Worm (Caenorhabditis elegans) whole organism, L2 larva: ENCODE data around the gene F56C9.10.

Source experiments
- C34F6.9 ChIP-seq: fragments of 150-350 bp; optimal IDR thresholded peaks from 2 replicates; lab custom pipeline; 2014; ENCODE audit warnings: missing biosample characterization, missing genetic modification characterization
- F13H6.1 ChIP-seq: sonication (generic microtip); optimal IDR thresholded peaks from 2 replicates; lab custom pipeline; 2016; ENCODE audit warnings: missing genetic modification characterization, missing compliant biosample characterization
- R02D3.7 ChIP-seq: fragments of 150-350 bp; optimal IDR thresholded peaks from 2 replicates; lab custom pipeline; 2014; ENCODE audit warnings: missing biosample characterization, missing genetic modification characterization
- Y55F3AM.14 ChIP-seq: fragments of 200-800 bp; sonication (Bioruptor generic); optimal IDR thresholded peaks from 2 replicates; lab custom pipeline; 2018; ENCODE audit warnings: mild to moderate bottlenecking, missing genetic modification characterization, missing compliant biosample characterization
- ZK546.5 ChIP-seq: sonication (generic microtip); optimal IDR thresholded peaks from 2 replicates; lab custom pipeline; 2017; ENCODE audit warnings: missing biosample characterization, missing genetic modification characterization
- alr-1 ChIP-seq: fragments of 150-350 bp; optimal IDR thresholded peaks from 2 replicates; lab custom pipeline; 2014; ENCODE audit warnings: missing biosample characterization, missing genetic modification characterization
- aly-2 ChIP-seq: fragments of 150-350 bp; optimal IDR thresholded peaks from 2 replicates; lab custom pipeline; 2014; ENCODE audit warnings: missing biosample characterization, missing genetic modification characterization
- ama-1 ChIP-seq: fragments of 150-350 bp; optimal IDR thresholded peaks from 2 replicates; lab custom pipeline; 2018; ENCODE audit warnings: inconsistent platforms
- blmp-1 ChIP-seq: sonication (generic microtip); optimal IDR thresholded peaks from 2 replicates; lab custom pipeline; 2017; ENCODE audit warnings: missing genetic modification characterization, mild to moderate bottlenecking, missing compliant biosample characterization, antibody characterized with exemption, moderate library complexity; ENCODE audit not compliant: insufficient read depth
- ceh-16 ChIP-seq: fragments of 150-350 bp; optimal IDR thresholded peaks from 2 replicates; lab custom pipeline; 2014; ENCODE audit warnings: missing biosample characterization, missing genetic modification characterization
- ceh-82 ChIP-seq: fragments of 150-350 bp; optimal IDR thresholded peaks from 2 replicates; lab custom pipeline; 2014; ENCODE audit warnings: missing biosample characterization, missing genetic modification characterization
- crh-2 ChIP-seq: sonication (generic microtip); optimal IDR thresholded peaks from 2 replicates; lab custom pipeline; 2017; ENCODE audit warnings: missing biosample characterization, missing genetic modification characterization
- dmd-4 ChIP-seq: sonication (generic microtip); optimal IDR thresholded peaks from 2 replicates; lab custom pipeline; 2017; ENCODE audit warnings: missing biosample characterization, missing genetic modification characterization
- egl-27 ChIP-seq: sonication (generic microtip); optimal IDR thresholded peaks from 3 replicates; lab custom pipeline; 2017; ENCODE audit warnings: missing biosample characterization, missing genetic modification reagents, missing genetic modification characterization
- elt-1 ChIP-seq: fragments of 150-350 bp; optimal IDR thresholded peaks from 2 replicates; lab custom pipeline; 2014; ENCODE audit warnings: missing biosample characterization, missing genetic modification characterization
- elt-3 ChIP-seq: sonication (generic microtip); optimal IDR thresholded peaks from 2 replicates; lab custom pipeline; 2017; ENCODE audit warnings: missing biosample characterization, missing genetic modification characterization
- fos-1 ChIP-seq: fragments of 150-350 bp; optimal IDR thresholded peaks from 2 replicates; lab custom pipeline; 2014; ENCODE audit warnings: missing biosample characterization, missing genetic modification characterization
- gmeb-1 ChIP-seq: fragments of 150-350 bp; optimal IDR thresholded peaks from 2 replicates; lab custom pipeline; 2014; ENCODE audit warnings: missing biosample characterization, missing genetic modification characterization
- lin-11 ChIP-seq: fragments of 150-350 bp; sonication (generic microtip); optimal IDR thresholded peaks from 2 replicates; lab custom pipeline; 2014; ENCODE audit warnings: missing biosample characterization, missing genetic modification characterization, inconsistent platforms, mixed read lengths
- lin-13 ChIP-seq: fragments of 150-350 bp; optimal IDR thresholded peaks from 2 replicates; lab custom pipeline; 2014; ENCODE audit warnings: missing biosample characterization, missing genetic modification reagents, missing genetic modification characterization
- lin-39 ChIP-seq: fragments of 150-350 bp; optimal IDR thresholded peaks from 2 replicates; lab custom pipeline; 2014; ENCODE audit warnings: missing biosample characterization, missing genetic modification reagents, missing genetic modification characterization
- lsy-2 ChIP-seq, 2 experiments: fragments of 150-350 bp in 1 of 2; sonication (generic microtip) in 1 of 2; optimal IDR thresholded peaks; 2 replicates each; lab custom pipeline; 2014 to 2017; ENCODE audit warnings: missing biosample characterization in 2 of 2, missing genetic modification characterization in 2 of 2
- mab-5 ChIP-seq: fragments of 150-350 bp; optimal IDR thresholded peaks from 2 replicates; lab custom pipeline; 2014; ENCODE audit warnings: missing biosample characterization, missing genetic modification characterization
- mbf-1 ChIP-seq: sonication (generic microtip); optimal IDR thresholded peaks from 2 replicates; lab custom pipeline; 2017; ENCODE audit warnings: missing biosample characterization, missing genetic modification characterization
- mdl-1 ChIP-seq, 2 experiments: fragments of 150-350 bp in 1 of 2; sonication (generic microtip) in 1 of 2; optimal IDR thresholded peaks; 2 replicates each; lab custom pipeline; 2017; ENCODE audit warnings: missing biosample characterization in 2 of 2, missing genetic modification characterization in 2 of 2
- nhr-10 ChIP-seq: sonication (generic microtip); optimal IDR thresholded peaks from 2 replicates; lab custom pipeline; 2017; ENCODE audit warnings: missing biosample characterization, missing genetic modification characterization
- nhr-11 ChIP-seq: fragments of 150-350 bp; optimal IDR thresholded peaks from 2 replicates; lab custom pipeline; 2014; ENCODE audit warnings: missing biosample characterization, missing genetic modification characterization
- nhr-12 ChIP-seq: fragments of 150-350 bp; optimal IDR thresholded peaks from 2 replicates; lab custom pipeline; 2014; ENCODE audit warnings: missing biosample characterization, missing genetic modification characterization
- nhr-129 ChIP-seq: fragments of 150-350 bp; optimal IDR thresholded peaks from 2 replicates; lab custom pipeline; 2014; ENCODE audit warnings: missing biosample characterization, missing genetic modification characterization
- nhr-21 ChIP-seq: fragments of 150-350 bp; optimal IDR thresholded peaks from 2 replicates; lab custom pipeline; 2014; ENCODE audit warnings: missing biosample characterization, missing genetic modification characterization
- nhr-23 ChIP-seq: fragments of 150-350 bp; optimal IDR thresholded peaks from 2 replicates; lab custom pipeline; 2014; ENCODE audit warnings: missing biosample characterization, missing genetic modification reagents, missing genetic modification characterization
- nhr-237 ChIP-seq: fragments of 150-350 bp; optimal IDR thresholded peaks from 2 replicates; lab custom pipeline; 2014; ENCODE audit warnings: missing biosample characterization, missing genetic modification characterization
- nhr-25 ChIP-seq: fragments of 150-350 bp; sonication (generic microtip); optimal IDR thresholded peaks from 3 replicates; lab custom pipeline; 2014; ENCODE audit warnings: missing biosample characterization, missing genetic modification characterization
- nhr-6 ChIP-seq: fragments of 150-350 bp; optimal IDR thresholded peaks from 2 replicates; lab custom pipeline; 2014; ENCODE audit warnings: missing biosample characterization, missing genetic modification characterization
- nhr-77 ChIP-seq: fragments of 150-350 bp; optimal IDR thresholded peaks from 2 replicates; lab custom pipeline; 2014; ENCODE audit warnings: missing biosample characterization, missing genetic modification characterization
- peb-1 ChIP-seq: fragments of 150-350 bp; optimal IDR thresholded peaks from 2 replicates; lab custom pipeline; 2014; ENCODE audit warnings: missing biosample characterization, missing genetic modification characterization
- sem-4 ChIP-seq: fragments of 150-350 bp; optimal IDR thresholded peaks from 2 replicates; lab custom pipeline; 2014; ENCODE audit warnings: missing biosample characterization, missing genetic modification reagents, missing genetic modification characterization
- skn-1 ChIP-seq: sonication (generic microtip); optimal IDR thresholded peaks from 2 replicates; lab custom pipeline; 2017; ENCODE audit warnings: missing biosample characterization, missing genetic modification characterization
- sma-3 ChIP-seq: sonication (generic microtip); optimal IDR thresholded peaks from 2 replicates; lab custom pipeline; 2016; ENCODE audit warnings: missing genetic modification reagents, missing genetic modification characterization, missing compliant biosample characterization
- sma-9 ChIP-seq, 2 experiments: fragments of 150-350 bp in 1 of 2; sonication (generic microtip) in 1 of 2; optimal IDR thresholded peaks; 2 replicates each; lab custom pipeline; 2014 to 2016; ENCODE audit warnings: missing genetic modification characterization in 2 of 2, mild to moderate bottlenecking in 1 of 2, missing biosample characterization in 1 of 2, missing compliant biosample characterization in 1 of 2, missing genetic modification reagents in 1 of 2, moderate library complexity in 1 of 2
- snpc-4 ChIP-seq: fragments of 150-350 bp; optimal IDR thresholded peaks from 2 replicates; lab custom pipeline; 2014; ENCODE audit warnings: missing biosample characterization, missing genetic modification characterization
- unc-39 ChIP-seq: fragments of 150-350 bp; optimal IDR thresholded peaks from 2 replicates; lab custom pipeline; 2014; ENCODE audit warnings: missing biosample characterization, missing genetic modification characterization
- unc-55 ChIP-seq: fragments of 150-350 bp; sonication (generic microtip); optimal IDR thresholded peaks from 3 replicates; lab custom pipeline; 2014; ENCODE audit warnings: missing biosample characterization, missing genetic modification reagents, missing genetic modification characterization
- unc-62 ChIP-seq: fragments of 150-350 bp; optimal IDR thresholded peaks from 2 replicates; lab custom pipeline; 2014; ENCODE audit warnings: missing biosample characterization, missing genetic modification reagents, missing genetic modification characterization
- zag-1 ChIP-seq: fragments of 150-350 bp; optimal IDR thresholded peaks from 2 replicates; lab custom pipeline; 2014; ENCODE audit warnings: missing biosample characterization, missing genetic modification characterization
- ztf-1 ChIP-seq: fragments of 200-800 bp; sonication (Bioruptor generic); conservative IDR thresholded peaks from 2 replicates; pipeline ENCODE4 v1.3.6; 2022; ENCODE audit warnings: missing genetic modification characterization, missing compliant biosample characterization
- ztf-11 ChIP-seq: sonication (generic microtip); optimal IDR thresholded peaks from 2 replicates; lab custom pipeline; 2017; ENCODE audit warnings: missing biosample characterization, missing genetic modification characterization
- ztf-4 ChIP-seq: fragments of 150-350 bp; optimal IDR thresholded peaks from 2 replicates; lab custom pipeline; 2014; ENCODE audit warnings: missing biosample characterization, missing genetic modification characterization

Gene F56C9.10

ce11 chrIII:7335220-7335619, at the start of gene F56C9.10:
F56C9.10 (minus strand) TSS chrIII:7335316.
- TF ChIP-seq sem-4 (tag; lab: Kevin White, UChicago): peak; percentile 83
- no peak for TF ChIP-seq nhr-23 (tag; lab: Kevin White, UChicago)
- TF ChIP-seq fos-1 (tag; lab: Kevin White, UChicago): peak; percentile 86
- peak; percentile 79 for TF ChIP-seq gmeb-1 (tag; lab: Kevin White, UChicago)
- no peak for TF ChIP-seq nhr-10 (tag; lab: Kevin White, UChicago)
- no peak for TF ChIP-seq ceh-16 (tag; lab: Kevin White, UChicago)
- TF ChIP-seq nhr-21 (tag; lab: Kevin White, UChicago): peak; percentile 90
- peak; percentile 92 for TF ChIP-seq nhr-25 (tag; lab: Kevin White, UChicago)
- TF ChIP-seq blmp-1 (tag; lab: Kevin White, UChicago): peak; percentile 99
- no peak for TF ChIP-seq lin-39
- peak; percentile 92 for TF ChIP-seq ztf-4 (tag; lab: Kevin White, UChicago)
- peak; percentile 63 for TF ChIP-seq egl-27 (tag; lab: Kevin White, UChicago)
- peak; percentile 77 for TF ChIP-seq lin-13 (GFP tag; lab: Kevin White, UChicago)
- TF ChIP-seq R02D3.7 (tag; lab: Kevin White, UChicago): no peak
- TF ChIP-seq lin-11 (tag; lab: Kevin White, UChicago): peak; percentile 77
- TF ChIP-seq crh-2: peak; percentile 91
- peak; percentile 54 for TF ChIP-seq ZK546.5 (tag; lab: Kevin White, UChicago)
- peak; percentile 88 for TF ChIP-seq sma-3 (GFP tag; lab: Kevin White, UChicago)
- peak; percentile 52 for TF ChIP-seq unc-62 (GFP tag; lab: Kevin White, UChicago)
- no peak for TF ChIP-seq aly-2 (tag; lab: Kevin White, UChicago)
- TF ChIP-seq nhr-237 (tag; lab: Kevin White, UChicago): no peak
- TF ChIP-seq Y55F3AM.14: peak; percentile 63
- no peak for TF ChIP-seq elt-1 (tag; lab: Kevin White, UChicago)
- no peak for TF ChIP-seq unc-39 (tag; lab: Kevin White, UChicago)
- TF ChIP-seq ceh-82: no peak
- peak; percentile 30 for TF ChIP-seq snpc-4 (tag; lab: Kevin White, UChicago)
- TF ChIP-seq dmd-4 (tag; lab: Kevin White, UChicago): no peak
- no peak for TF ChIP-seq elt-3 (tag; lab: Kevin White, UChicago)
- peak; percentile 98 for TF ChIP-seq C34F6.9 (tag; lab: Kevin White, UChicago)
- peak; percentile 98 for TF ChIP-seq nhr-129 (tag; lab: Kevin White, UChicago)
- peak; percentile 84 for TF ChIP-seq zag-1 (tag; lab: Kevin White, UChicago)
- peak; percentile 54 for TF ChIP-seq nhr-6 (tag; lab: Kevin White, UChicago)
- no peak for TF ChIP-seq alr-1 (tag; lab: Kevin White, UChicago)
- peak; percentile 85 for TF ChIP-seq F13H6.1 (tag; lab: Kevin White, UChicago)
- TF ChIP-seq unc-55 (GFP tag; lab: Kevin White, UChicago): peak; percentile 72
- TF ChIP-seq nhr-12 (tag; lab: Kevin White, UChicago): no peak
- TF ChIP-seq peb-1 (tag; lab: Kevin White, UChicago): no peak
- TF ChIP-seq ztf-11 (tag; lab: Kevin White, UChicago): no peak
- TF ChIP-seq nhr-11 (tag; lab: Kevin White, UChicago): no peak
- no peak for TF ChIP-seq ztf-1 (GFP tag; lab: Robert Waterston, UW)
- TF ChIP-seq mab-5 (tag; lab: Kevin White, UChicago): peak; percentile 35
- peak; percentile 89 for TF ChIP-seq sma-9 (GFP tag; optimal IDR thresholded peaks at IDR 0.05; lab: Kevin White, UChicago)
- TF ChIP-seq sma-9 (tag; optimal IDR thresholded peaks at IDR 0.05; lab: Kevin White, UChicago): no peak
- peak; percentile 1 for TF ChIP-seq skn-1
- peak; percentile 90 to 95 for TF ChIP-seq mdl-1 (tag; optimal IDR thresholded peaks at IDR 0.05; lab: Kevin White, UChicago)
- TF ChIP-seq nhr-77: no peak
- peak; percentile 39 to 93 for TF ChIP-seq lsy-2 (tag; optimal IDR thresholded peaks at IDR 0.05; lab: Kevin White, UChicago)
- peak; percentile 66 for TF ChIP-seq ama-1 (lab: Kevin White, UChicago)
- TF ChIP-seq mbf-1: no peak
